Worm (Caenorhabditis elegans): ENCODE data around the gene EEED8.3.

DNA sequence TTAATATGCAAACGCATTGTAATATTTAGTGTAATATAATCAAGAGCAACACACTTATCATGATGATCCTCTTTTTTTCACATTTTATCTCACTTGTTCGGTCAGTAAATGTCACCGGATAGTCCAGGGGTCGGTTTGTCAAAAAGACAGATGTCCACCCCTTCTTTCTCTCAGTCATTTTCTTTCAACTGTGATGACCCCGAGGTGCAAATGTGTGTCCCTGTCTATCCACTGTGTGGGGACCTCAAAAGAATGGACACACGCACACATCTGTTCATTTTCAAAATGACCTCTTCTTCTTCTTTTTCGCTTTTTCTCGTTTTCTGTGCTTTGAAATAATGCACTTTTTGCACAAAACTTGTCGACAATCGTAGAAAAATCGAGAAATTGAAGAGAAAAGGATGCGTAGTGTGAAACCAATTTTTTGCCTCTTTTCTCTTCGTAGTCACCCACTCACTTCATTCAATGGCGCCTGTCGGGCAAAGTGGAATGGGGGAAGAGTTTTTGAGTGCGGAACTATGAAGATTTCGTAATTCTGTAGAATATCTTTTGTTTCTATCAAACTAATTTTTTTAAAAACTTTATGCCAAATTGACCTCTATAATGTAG is 49.7 kb downstream of the EEED8.3 start:
- TF ChIP-seq W03F9.2 (tag; optimal IDR thresholded peaks at IDR 0.05) (no peak), dao-5 (tag; optimal IDR thresholded peaks at IDR 0.05) (no peak), him-1 (tag; optimal IDR thresholded peaks at IDR 0.05) (no peak)
